Worm (Caenorhabditis elegans) whole organism, late embryonic: Measurements from ENCODE around the gene R10H10.7.

ENCODE experiments used
- ama-1 ChIP-seq: fragments of 150-350 bp; optimal IDR thresholded peaks from 2 replicates; lab custom pipeline; 2014
- nhr-11 ChIP-seq: fragments of 150-350 bp; optimal IDR thresholded peaks from 2 replicates; lab custom pipeline; 2014; ENCODE audit warnings: missing biosample characterization, missing genetic modification characterization
- odd-2 ChIP-seq: sonication (generic microtip); optimal IDR thresholded peaks from 2 replicates; lab custom pipeline; 2017; ENCODE audit warnings: antibody characterized with exemption, mild to moderate bottlenecking, missing genetic modification characterization, missing compliant biosample characterization
- pha-2 ChIP-seq: sonication (generic microtip); optimal IDR thresholded peaks from 2 replicates; lab custom pipeline; 2017; ENCODE audit warnings: mild to moderate bottlenecking, missing genetic modification characterization, missing compliant biosample characterization
- pha-4 ChIP-seq: fragments of 150-350 bp; optimal IDR thresholded peaks from 2 replicates; lab custom pipeline; 2018; ENCODE audit warnings: missing biosample characterization, missing genetic modification reagents, missing genetic modification characterization
- sox-2 ChIP-seq: fragments of 200-800 bp; sonication (Bioruptor generic); IDR thresholded peaks from 2 replicates; pipeline ENCODE4 v1.3.6; 2022; ENCODE audit warnings: missing genetic modification reagents, missing genetic modification characterization, missing compliant biosample characterization
- unc-55 ChIP-seq: sonication (generic microtip); optimal IDR thresholded peaks from 2 replicates; lab custom pipeline; 2017; ENCODE audit warnings: missing biosample characterization, missing genetic modification reagents, missing genetic modification characterization

ce11 chrIV:10461767-10462166, 48.0 kb upstream of the R10H10.7 start, which contains the start of gene mec-3:
- no peak for TF ChIP-seq ama-1 (lab: Kevin White, UChicago)
- no peak for TF ChIP-seq pha-4
- no peak for TF ChIP-seq unc-55 (GFP tag; lab: Kevin White, UChicago)
- TF ChIP-seq pha-2 (tag; lab: Kevin White, UChicago) = no peak
- no peak for TF ChIP-seq sox-2 (GFP tag; lab: Robert Waterston, UW)
- TF ChIP-seq odd-2 (tag; lab: Kevin White, UChicago) = no peak
- TF ChIP-seq nhr-11 (tag; lab: Kevin White, UChicago) = no peak
